Worm (Caenorhabditis elegans) whole organism, L2 larva: ENCODE measurements around the gene K05F6.8.

Source experiments
- C34F6.9 ChIP-seq: fragments of 150-350 bp; optimal IDR thresholded peaks from 2 replicates; lab custom pipeline; 2014; ENCODE audit warnings: missing biosample characterization, missing genetic modification characterization
- F13H6.1 ChIP-seq: sonication (generic microtip); optimal IDR thresholded peaks from 2 replicates; lab custom pipeline; 2016; ENCODE audit warnings: missing genetic modification characterization, missing compliant biosample characterization
- R02D3.7 ChIP-seq: fragments of 150-350 bp; optimal IDR thresholded peaks from 2 replicates; lab custom pipeline; 2014; ENCODE audit warnings: missing biosample characterization, missing genetic modification characterization
- Y55F3AM.14 ChIP-seq: fragments of 200-800 bp; sonication (Bioruptor generic); optimal IDR thresholded peaks from 2 replicates; lab custom pipeline; 2018; ENCODE audit warnings: mild to moderate bottlenecking, missing genetic modification characterization, missing compliant biosample characterization
- alr-1 ChIP-seq: fragments of 150-350 bp; optimal IDR thresholded peaks from 2 replicates; lab custom pipeline; 2014; ENCODE audit warnings: missing biosample characterization, missing genetic modification characterization
- ama-1 ChIP-seq: fragments of 150-350 bp; optimal IDR thresholded peaks from 2 replicates; lab custom pipeline; 2018; ENCODE audit warnings: inconsistent platforms
- blmp-1 ChIP-seq: sonication (generic microtip); optimal IDR thresholded peaks from 2 replicates; lab custom pipeline; 2017; ENCODE audit warnings: missing genetic modification characterization, mild to moderate bottlenecking, missing compliant biosample characterization, antibody characterized with exemption, moderate library complexity; ENCODE audit not compliant: insufficient read depth
- ceh-16 ChIP-seq: fragments of 150-350 bp; optimal IDR thresholded peaks from 2 replicates; lab custom pipeline; 2014; ENCODE audit warnings: missing biosample characterization, missing genetic modification characterization
- ceh-82 ChIP-seq: fragments of 150-350 bp; optimal IDR thresholded peaks from 2 replicates; lab custom pipeline; 2014; ENCODE audit warnings: missing biosample characterization, missing genetic modification characterization
- crh-2 ChIP-seq: sonication (generic microtip); optimal IDR thresholded peaks from 2 replicates; lab custom pipeline; 2017; ENCODE audit warnings: missing biosample characterization, missing genetic modification characterization
- dmd-4 ChIP-seq: sonication (generic microtip); optimal IDR thresholded peaks from 2 replicates; lab custom pipeline; 2017; ENCODE audit warnings: missing biosample characterization, missing genetic modification characterization
- elt-1 ChIP-seq: fragments of 150-350 bp; optimal IDR thresholded peaks from 2 replicates; lab custom pipeline; 2014; ENCODE audit warnings: missing biosample characterization, missing genetic modification characterization
- elt-3 ChIP-seq: sonication (generic microtip); optimal IDR thresholded peaks from 2 replicates; lab custom pipeline; 2017; ENCODE audit warnings: missing biosample characterization, missing genetic modification characterization
- fos-1 ChIP-seq: fragments of 150-350 bp; optimal IDR thresholded peaks from 2 replicates; lab custom pipeline; 2014; ENCODE audit warnings: missing biosample characterization, missing genetic modification characterization
- gmeb-1 ChIP-seq: fragments of 150-350 bp; optimal IDR thresholded peaks from 2 replicates; lab custom pipeline; 2014; ENCODE audit warnings: missing biosample characterization, missing genetic modification characterization
- lin-11 ChIP-seq: fragments of 150-350 bp; sonication (generic microtip); optimal IDR thresholded peaks from 2 replicates; lab custom pipeline; 2014; ENCODE audit warnings: missing biosample characterization, missing genetic modification characterization, inconsistent platforms, mixed read lengths
- lin-13 ChIP-seq: fragments of 150-350 bp; optimal IDR thresholded peaks from 2 replicates; lab custom pipeline; 2014; ENCODE audit warnings: missing biosample characterization, missing genetic modification reagents, missing genetic modification characterization
- lin-39 ChIP-seq: fragments of 150-350 bp; optimal IDR thresholded peaks from 2 replicates; lab custom pipeline; 2014; ENCODE audit warnings: missing biosample characterization, missing genetic modification reagents, missing genetic modification characterization
- lsy-2 ChIP-seq, 2 experiments: fragments of 150-350 bp in 1 of 2; sonication (generic microtip) in 1 of 2; optimal IDR thresholded peaks; 2 replicates each; lab custom pipeline; 2014 to 2017; ENCODE audit warnings: missing biosample characterization in 2 of 2, missing genetic modification characterization in 2 of 2
- mab-5 ChIP-seq: fragments of 150-350 bp; optimal IDR thresholded peaks from 2 replicates; lab custom pipeline; 2014; ENCODE audit warnings: missing biosample characterization, missing genetic modification characterization
- mbf-1 ChIP-seq: sonication (generic microtip); optimal IDR thresholded peaks from 2 replicates; lab custom pipeline; 2017; ENCODE audit warnings: missing biosample characterization, missing genetic modification characterization
- nhr-10 ChIP-seq: sonication (generic microtip); optimal IDR thresholded peaks from 2 replicates; lab custom pipeline; 2017; ENCODE audit warnings: missing biosample characterization, missing genetic modification characterization
- nhr-11 ChIP-seq: fragments of 150-350 bp; optimal IDR thresholded peaks from 2 replicates; lab custom pipeline; 2014; ENCODE audit warnings: missing biosample characterization, missing genetic modification characterization
- nhr-12 ChIP-seq: fragments of 150-350 bp; optimal IDR thresholded peaks from 2 replicates; lab custom pipeline; 2014; ENCODE audit warnings: missing biosample characterization, missing genetic modification characterization
- nhr-129 ChIP-seq: fragments of 150-350 bp; optimal IDR thresholded peaks from 2 replicates; lab custom pipeline; 2014; ENCODE audit warnings: missing biosample characterization, missing genetic modification characterization
- nhr-21 ChIP-seq: fragments of 150-350 bp; optimal IDR thresholded peaks from 2 replicates; lab custom pipeline; 2014; ENCODE audit warnings: missing biosample characterization, missing genetic modification characterization
- nhr-23 ChIP-seq: fragments of 150-350 bp; optimal IDR thresholded peaks from 2 replicates; lab custom pipeline; 2014; ENCODE audit warnings: missing biosample characterization, missing genetic modification reagents, missing genetic modification characterization
- nhr-237 ChIP-seq: fragments of 150-350 bp; optimal IDR thresholded peaks from 2 replicates; lab custom pipeline; 2014; ENCODE audit warnings: missing biosample characterization, missing genetic modification characterization
- nhr-25 ChIP-seq: fragments of 150-350 bp; sonication (generic microtip); optimal IDR thresholded peaks from 3 replicates; lab custom pipeline; 2014; ENCODE audit warnings: missing biosample characterization, missing genetic modification characterization
- peb-1 ChIP-seq: fragments of 150-350 bp; optimal IDR thresholded peaks from 2 replicates; lab custom pipeline; 2014; ENCODE audit warnings: missing biosample characterization, missing genetic modification characterization
- sem-4 ChIP-seq: fragments of 150-350 bp; optimal IDR thresholded peaks from 2 replicates; lab custom pipeline; 2014; ENCODE audit warnings: missing biosample characterization, missing genetic modification reagents, missing genetic modification characterization
- sma-9 ChIP-seq, 2 experiments: fragments of 150-350 bp in 1 of 2; sonication (generic microtip) in 1 of 2; optimal IDR thresholded peaks; 2 replicates each; lab custom pipeline; 2014 to 2016; ENCODE audit warnings: missing genetic modification characterization in 2 of 2, mild to moderate bottlenecking in 1 of 2, missing biosample characterization in 1 of 2, missing compliant biosample characterization in 1 of 2, missing genetic modification reagents in 1 of 2, moderate library complexity in 1 of 2
- snpc-4 ChIP-seq: fragments of 150-350 bp; optimal IDR thresholded peaks from 2 replicates; lab custom pipeline; 2014; ENCODE audit warnings: missing biosample characterization, missing genetic modification characterization
- unc-39 ChIP-seq: fragments of 150-350 bp; optimal IDR thresholded peaks from 2 replicates; lab custom pipeline; 2014; ENCODE audit warnings: missing biosample characterization, missing genetic modification characterization
- unc-62 ChIP-seq: fragments of 150-350 bp; optimal IDR thresholded peaks from 2 replicates; lab custom pipeline; 2014; ENCODE audit warnings: missing biosample characterization, missing genetic modification reagents, missing genetic modification characterization
- zag-1 ChIP-seq: fragments of 150-350 bp; optimal IDR thresholded peaks from 2 replicates; lab custom pipeline; 2014; ENCODE audit warnings: missing biosample characterization, missing genetic modification characterization
- ztf-11 ChIP-seq: sonication (generic microtip); optimal IDR thresholded peaks from 2 replicates; lab custom pipeline; 2017; ENCODE audit warnings: missing biosample characterization, missing genetic modification characterization
- ztf-4 ChIP-seq: fragments of 150-350 bp; optimal IDR thresholded peaks from 2 replicates; lab custom pipeline; 2014; ENCODE audit warnings: missing biosample characterization, missing genetic modification characterization

K05F6.8 gene

DNA sequence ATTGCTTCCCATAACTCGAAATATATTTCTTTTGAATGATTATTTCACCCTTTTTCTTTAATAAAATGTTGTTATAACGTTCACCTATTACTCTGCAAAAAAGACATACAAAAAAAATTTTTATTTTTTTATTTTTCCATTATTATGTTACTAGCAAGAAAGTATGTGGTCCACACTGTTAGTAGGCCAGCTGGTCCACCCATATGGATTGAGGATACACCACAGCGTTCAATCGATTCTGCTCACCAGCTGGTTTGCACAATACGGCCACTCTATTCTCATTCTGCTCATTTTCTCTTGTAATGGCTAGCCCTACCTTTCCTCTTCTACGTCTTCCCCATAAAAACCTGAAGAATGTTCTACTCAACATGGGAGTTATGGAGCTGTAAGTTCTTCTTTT is 29.0 kb downstream of the K05F6.8 start, which contains the start of gene fbxb-44:
Gene fbxb-44 (plus strand): TSS at position 301 of the 400 bp plus-strand sequence.
- TF ChIP-seq nhr-25 (tag; lab: Kevin White, UChicago): no peak
- no peak for TF ChIP-seq nhr-12 (tag; lab: Kevin White, UChicago)
- TF ChIP-seq lin-11: no peak
- no peak for TF ChIP-seq Y55F3AM.14
- TF ChIP-seq snpc-4: no peak
- no peak for TF ChIP-seq sma-9 (GFP tag; optimal IDR thresholded peaks at IDR 0.05; lab: Kevin White, UChicago)
- no peak for TF ChIP-seq sma-9 (tag; optimal IDR thresholded peaks at IDR 0.05; lab: Kevin White, UChicago)
- TF ChIP-seq sem-4 (tag; lab: Kevin White, UChicago): no peak
- TF ChIP-seq nhr-129 (tag; lab: Kevin White, UChicago): no peak
- TF ChIP-seq lsy-2 (tag; optimal IDR thresholded peaks at IDR 0.05; lab: Kevin White, UChicago): no peak
- no peak for TF ChIP-seq mab-5

DNA sequence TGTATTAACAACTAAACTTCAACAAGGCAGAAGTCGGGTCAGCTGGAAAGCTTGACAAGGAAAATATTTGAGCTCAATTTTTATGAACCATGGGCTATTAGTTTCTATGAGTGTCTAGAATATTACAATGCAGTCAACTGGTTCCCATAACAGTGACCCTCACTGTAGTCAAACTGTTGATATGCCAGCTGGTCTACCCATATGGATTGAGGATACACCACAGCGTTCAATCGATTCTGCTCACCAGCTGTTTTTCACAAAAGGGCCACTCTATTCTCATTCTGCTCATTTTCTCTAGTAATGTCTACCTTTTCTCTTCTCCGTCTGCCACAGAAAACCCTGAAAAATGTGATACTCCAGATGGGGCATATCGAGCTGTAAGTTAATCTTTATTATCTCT is 30.2 kb downstream of the K05F6.8 start, which contains the start of gene fbxb-42:
Gene fbxb-42 (plus strand): TSS at position 301 of the 400 bp plus-strand sequence.
- TF ChIP-seq ama-1 (lab: Kevin White, UChicago) (no peak), elt-3 (tag; lab: Kevin White, UChicago) (no peak), fos-1 (no peak), unc-62 (GFP tag; lab: Kevin White, UChicago) (no peak), nhr-10 (tag; lab: Kevin White, UChicago) (no peak), sma-9 (GFP tag; optimal IDR thresholded peaks at IDR 0.05; lab: Kevin White, UChicago) (no peak), sma-9 (tag; optimal IDR thresholded peaks at IDR 0.05; lab: Kevin White, UChicago) (no peak), elt-1 (no peak), C34F6.9 (no peak), unc-39 (tag; lab: Kevin White, UChicago) (no peak), ztf-4 (tag; lab: Kevin White, UChicago) (no peak), F13H6.1 (tag; lab: Kevin White, UChicago) (no peak), zag-1 (tag; lab: Kevin White, UChicago) (no peak), gmeb-1 (tag; lab: Kevin White, UChicago) (no peak), crh-2 (no peak), R02D3.7 (no peak), nhr-23 (tag; lab: Kevin White, UChicago) (no peak), lin-11 (no peak), blmp-1 (tag; lab: Kevin White, UChicago) (no peak), nhr-21 (no peak), nhr-129 (tag; lab: Kevin White, UChicago) (no peak)

DNA sequence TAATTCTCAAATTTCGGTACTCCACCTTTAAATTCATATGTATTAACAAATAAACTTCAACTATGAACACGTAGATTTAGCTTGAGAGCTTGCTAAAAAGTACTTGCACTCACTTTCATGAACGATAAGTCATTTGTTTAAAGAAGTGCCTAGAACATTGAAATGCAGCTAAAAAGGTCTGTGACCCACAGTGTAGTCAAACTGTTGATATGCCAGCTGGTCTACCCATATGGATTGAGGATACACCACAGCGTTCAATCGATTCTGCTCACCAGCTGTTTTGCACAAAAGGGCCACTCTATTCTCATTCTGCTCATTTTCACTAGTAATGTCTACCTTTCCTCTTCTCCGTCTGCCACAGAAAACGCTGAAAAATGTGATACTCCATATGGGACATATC is 31.6 kb downstream of the K05F6.8 start, which contains the start of gene fbxb-43:
Gene fbxb-43 (plus strand): TSS at position 301 of the 400 bp plus-strand sequence.
- no peak for TF ChIP-seq nhr-10 (tag; lab: Kevin White, UChicago)
- TF ChIP-seq ztf-4 (tag; lab: Kevin White, UChicago): no peak
- no peak for TF ChIP-seq elt-1
- TF ChIP-seq mbf-1 (tag; lab: Kevin White, UChicago): no peak
- TF ChIP-seq peb-1 (tag; lab: Kevin White, UChicago): no peak
- no peak for TF ChIP-seq alr-1 (tag; lab: Kevin White, UChicago)
- TF ChIP-seq crh-2: no peak
- no peak for TF ChIP-seq nhr-21
- TF ChIP-seq lin-13 (GFP tag; lab: Kevin White, UChicago): no peak
- no peak for TF ChIP-seq lin-11
- TF ChIP-seq blmp-1 (tag; lab: Kevin White, UChicago): no peak
- TF ChIP-seq F13H6.1 (tag; lab: Kevin White, UChicago): no peak

DNA sequence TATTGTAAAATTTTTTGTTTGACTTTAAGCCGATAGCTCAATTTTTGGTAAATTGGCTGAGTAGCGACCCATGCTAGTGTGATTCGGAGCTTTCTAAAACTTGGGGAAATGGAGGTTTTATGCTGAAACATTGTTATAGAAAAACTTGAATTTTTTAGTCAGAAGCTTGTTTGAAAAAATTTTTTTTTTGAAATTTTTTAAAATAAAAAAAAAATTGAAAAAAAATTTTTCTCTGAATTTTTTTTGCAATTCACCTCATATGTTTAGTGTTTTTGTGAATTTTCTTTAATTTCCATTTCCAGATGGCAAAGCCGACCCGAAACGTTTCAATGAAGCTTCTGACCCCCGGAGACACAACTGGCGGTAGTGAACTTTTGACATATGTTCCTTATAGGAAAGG is 38.5 kb downstream of the K05F6.8 start, which contains the start of gene Y51H7BR.4:
Gene Y51H7BR.4 (plus strand): TSS at position 301 of the 400 bp plus-strand sequence.
- TF ChIP-seq mbf-1 (tag; lab: Kevin White, UChicago) (no peak), ztf-11 (tag; lab: Kevin White, UChicago) (no peak), lin-39 (tag; lab: Kevin White, UChicago) (no peak), ztf-4 (tag; lab: Kevin White, UChicago) (no peak), lin-11 (no peak), ceh-82 (tag; lab: Kevin White, UChicago) (no peak), nhr-25 (tag; lab: Kevin White, UChicago) (no peak)

DNA sequence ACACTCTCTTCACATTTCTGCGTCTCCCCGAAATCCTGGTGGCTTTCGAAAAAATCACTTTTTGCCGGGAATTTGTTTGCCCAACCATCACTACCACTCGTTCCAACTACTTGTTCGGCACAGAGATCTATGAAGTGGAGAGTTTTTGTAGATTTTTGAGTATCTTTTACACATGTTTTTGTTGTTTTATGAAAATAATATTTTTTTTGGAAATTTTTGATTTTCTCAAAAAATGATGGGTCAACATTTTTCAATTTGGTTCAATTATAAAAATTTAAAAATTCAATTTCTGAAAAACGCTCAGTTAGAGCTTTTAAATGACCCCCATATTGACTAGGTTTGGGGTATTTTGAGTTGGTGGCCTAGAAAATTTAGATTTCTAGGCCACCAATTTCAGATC is 42.0 kb downstream of the K05F6.8 start, which contains the start of gene Y51H7BR.7:
Gene Y51H7BR.7 (minus strand): TSS at position 101 of the 400 bp plus-strand sequence.
- TF ChIP-seq ceh-16 (tag; lab: Kevin White, UChicago): no peak
- TF ChIP-seq dmd-4 (tag; lab: Kevin White, UChicago): no peak
- no peak for TF ChIP-seq nhr-237 (tag; lab: Kevin White, UChicago)
- TF ChIP-seq ztf-11 (tag; lab: Kevin White, UChicago): no peak
- TF ChIP-seq snpc-4: no peak
- no peak for TF ChIP-seq lin-39 (tag; lab: Kevin White, UChicago)
- TF ChIP-seq fos-1: no peak
- TF ChIP-seq nhr-11: no peak
- TF ChIP-seq mbf-1 (tag; lab: Kevin White, UChicago): no peak
- TF ChIP-seq nhr-25 (tag; lab: Kevin White, UChicago): no peak
- TF ChIP-seq, all 48 proteins: peak for 0
